Fruit fly (Drosophila melanogaster): ENCODE results near the gene S-Lap2.

S-Lap2 gene

dm6 chr3L:8652572-8652977 is 32.9 kb downstream of the S-Lap2 start:
- no peak for TF ChIP-seq cwo (GFP tag; optimal IDR thresholded peaks at IDR 0.05)
- TF ChIP-seq Bdp1 (GFP tag; optimal IDR thresholded peaks at IDR 0.05): no peak
- no peak for TF ChIP-seq CG1647 (GFP tag; optimal IDR thresholded peaks at IDR 0.05)
- TF ChIP-seq inv (GFP tag; IDR thresholded peaks at IDR 0.05; ENCODE audit: partially characterized antibody): no peak
- no peak for TF ChIP-seq danr (GFP tag; IDR thresholded peaks at IDR 0.05)
- TF ChIP-seq gsb-n (tag; optimal IDR thresholded peaks at IDR 0.05): no peak
- no peak for TF ChIP-seq disco-r (GFP tag; optimal IDR thresholded peaks at IDR 0.05)
- TF ChIP-seq CG13287 (GFP tag; IDR thresholded peaks at IDR 0.05; ENCODE audit: partially characterized antibody): no peak
- TF ChIP-seq CG14441 (GFP tag; IDR thresholded peaks at IDR 0.05): no peak
- no peak for TF ChIP-seq CG13775 (GFP tag; optimal IDR thresholded peaks at IDR 0.05)
- TF ChIP-seq nom (GFP tag; optimal IDR thresholded peaks at IDR 0.05): peak; percentile 29
- no peak for TF ChIP-seq NC2α (GFP tag; optimal IDR thresholded peaks at IDR 0.05)
- TF ChIP-seq Deaf1 (tag; optimal IDR thresholded peaks at IDR 0.05): peak; percentile 67

dm6 chr3L:8653572-8653971 is 33.9 kb downstream of the S-Lap2 start:
- no peak for TF ChIP-seq pum (GFP tag; optimal IDR thresholded peaks at IDR 0.05)
- TF ChIP-seq CG15479 (GFP tag; optimal IDR thresholded peaks at IDR 0.05): peak; percentile 84
- TF ChIP-seq tll (GFP tag; optimal IDR thresholded peaks at IDR 0.05): peak in 1 of 2 experiments; percentile 56
- TF ChIP-seq CG7271 (tag; optimal IDR thresholded peaks at IDR 0.05): peak; percentile 66
- no peak for TF ChIP-seq exex (tag; optimal IDR thresholded peaks at IDR 0.05)
- TF ChIP-seq cad (GFP tag; optimal IDR thresholded peaks at IDR 0.05): peak; percentile 99
- no peak for TF ChIP-seq CG13123 (GFP tag; optimal IDR thresholded peaks at IDR 0.05)

dm6 chr3L:8655217-8655896 is 35.7 kb downstream of the S-Lap2 start:
- TF ChIP-seq Rfx (GFP tag; IDR thresholded peaks at IDR 0.05): peak; percentile 61
- peak; percentile 62 for TF ChIP-seq CG32532 (GFP tag; IDR thresholded peaks at IDR 0.05)
- peak; percentile 80 for TF ChIP-seq CG12769 (tag; optimal IDR thresholded peaks at IDR 0.05)
- peak; percentile 22 for TF ChIP-seq CG3281 (GFP tag; optimal IDR thresholded peaks at IDR 0.05)
- TF ChIP-seq crol (GFP tag; IDR thresholded peaks at IDR 0.05): peak; percentile 56; the same call in 1 of the 2 replicates
- peak; percentile 46 for TF ChIP-seq Med (GFP tag)
- TF ChIP-seq CG10543 (GFP tag; optimal IDR thresholded peaks at IDR 0.05): peak; percentile 33
- peak; percentile 35; the same call in 1 of the 2 replicates for TF ChIP-seq CG9215 (GFP tag; IDR thresholded peaks at IDR 0.05)
- peak; percentile 30; the same call in 1 of the 2 replicates for TF ChIP-seq Taf1 (GFP tag; IDR thresholded peaks at IDR 0.05)
- no peak for TF ChIP-seq CG10654 (GFP tag; optimal IDR thresholded peaks at IDR 0.05)
- TF ChIP-seq GATAe (GFP tag; conservative IDR thresholded peaks at IDR 0.05): no peak
- peak; percentile 33 for TF ChIP-seq zfh2 (GFP tag; optimal IDR thresholded peaks at IDR 0.05)
- TF ChIP-seq rib (GFP tag; IDR thresholded peaks at IDR 0.05): peak; percentile 57; the same call in 1 of the 2 replicates
- peak; percentile 89 for TF ChIP-seq sr (GFP tag; IDR thresholded peaks at IDR 0.05)
- TF ChIP-seq sd (tag; optimal IDR thresholded peaks at IDR 0.05): peak; percentile 74
- no peak for TF ChIP-seq CG12942 (GFP tag; optimal IDR thresholded peaks at IDR 0.05)
- peak; percentile 7 for TF ChIP-seq lab (GFP tag; optimal IDR thresholded peaks at IDR 0.05)
- TF ChIP-seq CG9932 (GFP tag; IDR thresholded peaks at IDR 0.05): peak; percentile 46; the same call in 1 of the 2 replicates
- TF ChIP-seq NFAT (GFP tag; IDR thresholded peaks at IDR 0.05): 0 out of 2 replicates have a peak, but pooled peaks have one; percentile 12
- no peak for TF ChIP-seq Hmr (GFP tag; optimal IDR thresholded peaks at IDR 0.05)
- peak; percentile 14 for TF ChIP-seq CG2120 (GFP tag; optimal IDR thresholded peaks at IDR 0.05)
- TF ChIP-seq ranshi (GFP tag; IDR thresholded peaks at IDR 0.05): 0 out of 2 replicates have a peak, but pooled peaks have one; percentile 9
- peak; percentile 10 for TF ChIP-seq mam (GFP tag; optimal IDR thresholded peaks at IDR 0.05)
- TF ChIP-seq phol (tag; optimal IDR thresholded peaks at IDR 0.05): no peak
- no peak for TF ChIP-seq Ptx1 (GFP tag; IDR thresholded peaks at IDR 0.05)
